Worm (Caenorhabditis elegans) whole organism, L1 larva: ENCODE data around the gene T28D6.5.

Experiments
- C16A3.4 ChIP-seq: fragments of 150-350 bp; optimal IDR thresholded peaks from 2 replicates; lab custom pipeline; 2014; ENCODE audit warnings: missing biosample characterization, missing genetic modification characterization
- C34B4.2 ChIP-seq: sonication (generic microtip); optimal IDR thresholded peaks from 2 replicates; lab custom pipeline; 2017; ENCODE audit warnings: mild to moderate bottlenecking, missing genetic modification characterization, missing compliant biosample characterization
- F16B12.6 ChIP-seq: fragments of 150-350 bp; optimal IDR thresholded peaks from 2 replicates; lab custom pipeline; 2014; ENCODE audit warnings: missing biosample characterization, missing genetic modification characterization
- Y116A8C.19 ChIP-seq: sonication (generic microtip); optimal IDR thresholded peaks from 2 replicates; lab custom pipeline; 2016; ENCODE audit warnings: missing compliant biosample characterization, missing genetic modification characterization, borderline replicate concordance
- aha-1 ChIP-seq: fragments of 150-350 bp; optimal IDR thresholded peaks from 2 replicates; lab custom pipeline; 2014; ENCODE audit warnings: missing biosample characterization, missing genetic modification characterization
- alr-1 ChIP-seq: fragments of 200-800 bp; sonication (Bioruptor generic); optimal IDR thresholded peaks from 2 replicates; lab custom pipeline; 2018; ENCODE audit warnings: borderline replicate concordance, mild to moderate bottlenecking, missing genetic modification characterization, missing compliant biosample characterization
- aly-2 ChIP-seq: fragments of 150-350 bp; optimal IDR thresholded peaks from 2 replicates; lab custom pipeline; 2014; ENCODE audit warnings: missing biosample characterization, missing genetic modification characterization
- ama-1 ChIP-seq: fragments of 150-350 bp; optimal IDR thresholded peaks from 2 replicates; lab custom pipeline; 2014
- blmp-1 ChIP-seq: fragments of 150-350 bp; optimal IDR thresholded peaks from 2 replicates; lab custom pipeline; 2014; ENCODE audit warnings: missing biosample characterization, missing genetic modification characterization
- ceh-82 ChIP-seq, 3 experiments: fragments of 150-350 bp in 1 of 3; sonication (generic microtip) in 2 of 3; optimal IDR thresholded peaks; 2 replicates each; lab custom pipeline; 2014 to 2017; ENCODE audit warnings: missing biosample characterization in 3 of 3, missing genetic modification characterization in 3 of 3
- ceh-88 ChIP-seq: fragments of 200-800 bp; sonication (Bioruptor generic); IDR thresholded peaks from 2 replicates; pipeline ENCODE4 v1.3.6; 2022; ENCODE audit warnings: missing genetic modification characterization, missing compliant biosample characterization
- ceh-90 ChIP-seq: sonication (generic microtip); optimal IDR thresholded peaks from 2 replicates; lab custom pipeline; 2016; ENCODE audit warnings: missing genetic modification characterization, missing compliant biosample characterization
- dpl-1 ChIP-seq, 3 experiments: fragments of 150-350 bp in 2 of 3; sonication (generic microtip) in 1 of 3; optimal IDR thresholded peaks; 2 replicates each; lab custom pipeline; 2014 to 2017; ENCODE audit warnings: missing biosample characterization in 3 of 3, missing genetic modification characterization in 3 of 3, missing genetic modification reagents in 3 of 3
- dsc-1 ChIP-seq: sonication (generic microtip); optimal IDR thresholded peaks from 2 replicates; lab custom pipeline; 2016; ENCODE audit warnings: mild to moderate bottlenecking, missing genetic modification characterization, missing compliant biosample characterization
- efl-3 ChIP-seq: fragments of 200-800 bp; sonication (Bioruptor generic); optimal IDR thresholded peaks from 2 replicates; lab custom pipeline; 2018; ENCODE audit warnings: mild to moderate bottlenecking, missing genetic modification characterization, missing compliant biosample characterization
- egl-13 ChIP-seq: sonication (generic microtip); optimal IDR thresholded peaks from 2 replicates; lab custom pipeline; 2016; ENCODE audit warnings: missing genotype, missing genetic modification reagents, missing genetic modification characterization, missing compliant biosample characterization
- elt-2 ChIP-seq: sonication (generic microtip); optimal IDR thresholded peaks from 2 replicates; lab custom pipeline; 2016; ENCODE audit warnings: missing genetic modification characterization, mild to moderate bottlenecking, inconsistent platforms, missing compliant biosample characterization, missing genetic modification reagents
- elt-3 ChIP-seq, 6 experiments: fragments of 150-350 bp in 1 of 6; sonication (generic microtip); optimal IDR thresholded peaks; 2 replicates each; lab custom pipeline; 2017 to 2018; ENCODE audit warnings: missing biosample characterization in 6 of 6, missing genetic modification characterization in 6 of 6, inconsistent platforms in 1 of 6
- fkh-8 ChIP-seq: sonication (generic microtip); optimal IDR thresholded peaks from 2 replicates; lab custom pipeline; 2016; ENCODE audit warnings: mild to moderate bottlenecking, missing genetic modification characterization, missing compliant biosample characterization
- fos-1 ChIP-seq: fragments of 150-350 bp; optimal IDR thresholded peaks from 2 replicates; lab custom pipeline; 2014; ENCODE audit warnings: missing biosample characterization, missing genetic modification characterization
- hlh-4 ChIP-seq: sonication (generic microtip); optimal IDR thresholded peaks from 2 replicates; lab custom pipeline; 2016; ENCODE audit warnings: mild to moderate bottlenecking, missing genetic modification characterization, missing compliant biosample characterization
- hpl-2 ChIP-seq: fragments of 150-350 bp; optimal IDR thresholded peaks from 2 replicates; lab custom pipeline; 2014; ENCODE audit warnings: missing biosample characterization, missing genetic modification reagents, missing genetic modification characterization
- irx-1 ChIP-seq: sonication (generic microtip); optimal IDR thresholded peaks from 2 replicates; lab custom pipeline; 2016; ENCODE audit warnings: missing genetic modification characterization, missing compliant biosample characterization
- isw-1 ChIP-seq: fragments of 200-800 bp; sonication (Bioruptor generic); IDR thresholded peaks from 2 replicates; pipeline ENCODE4 v1.3.6; 2022; ENCODE audit warnings: missing genetic modification characterization, missing compliant biosample characterization
- lin-13 ChIP-seq: fragments of 150-350 bp; optimal IDR thresholded peaks from 2 replicates; lab custom pipeline; 2014; ENCODE audit warnings: missing biosample characterization, missing genetic modification reagents, missing genetic modification characterization
- lin-14 ChIP-seq: fragments of 200-800 bp; sonication (Bioruptor generic); optimal IDR thresholded peaks from 2 replicates; lab custom pipeline; 2018; ENCODE audit warnings: mild to moderate bottlenecking, missing genetic modification characterization, moderate library complexity, missing compliant biosample characterization
- lin-15B ChIP-seq: fragments of 150-350 bp; sonication (generic microtip); optimal IDR thresholded peaks from 3 replicates; lab custom pipeline; 2014; ENCODE audit warnings: missing biosample characterization, missing genetic modification characterization
- lin-35 ChIP-seq, 2 experiments: fragments of 150-350 bp; optimal IDR thresholded peaks; 2 replicates each; lab custom pipeline; 2014; ENCODE audit warnings: missing biosample characterization in 2 of 2, missing genetic modification characterization in 2 of 2, missing genetic modification reagents in 2 of 2
- lin-39 ChIP-seq: fragments of 150-350 bp; optimal IDR thresholded peaks from 2 replicates; lab custom pipeline; 2014; ENCODE audit warnings: missing biosample characterization, missing genetic modification reagents, missing genetic modification characterization
- mab-9 ChIP-seq: fragments of 200-800 bp; sonication (Bioruptor generic); IDR thresholded peaks from 2 replicates; pipeline ENCODE4 v1.3.6; 2022; ENCODE audit warnings: missing genetic modification reagents, missing genetic modification characterization, missing compliant biosample characterization
- nhr-11 ChIP-seq: fragments of 150-350 bp; optimal IDR thresholded peaks from 2 replicates; lab custom pipeline; 2014; ENCODE audit warnings: missing biosample characterization, missing genetic modification characterization
- nhr-12 ChIP-seq: sonication (generic microtip); optimal IDR thresholded peaks from 2 replicates; lab custom pipeline; 2017; ENCODE audit warnings: missing biosample characterization, missing genetic modification characterization
- nhr-20 ChIP-seq: sonication (generic microtip); optimal IDR thresholded peaks from 2 replicates; lab custom pipeline; 2016; ENCODE audit warnings: mild to moderate bottlenecking, missing genetic modification characterization, missing compliant biosample characterization
- nhr-71 ChIP-seq: sonication (generic microtip); optimal IDR thresholded peaks from 2 replicates; lab custom pipeline; 2016; ENCODE audit warnings: mild to moderate bottlenecking, missing genetic modification characterization, moderate library complexity, missing compliant biosample characterization
- nhr-77 ChIP-seq: fragments of 150-350 bp; optimal IDR thresholded peaks from 2 replicates; lab custom pipeline; 2014; ENCODE audit warnings: missing biosample characterization, missing genetic modification characterization
- nhr-84 ChIP-seq: sonication (generic microtip); optimal IDR thresholded peaks from 2 replicates; lab custom pipeline; 2017; ENCODE audit warnings: missing biosample characterization, missing genetic modification characterization
- pag-3 ChIP-seq: sonication (generic microtip); optimal IDR thresholded peaks from 2 replicates; lab custom pipeline; 2017; ENCODE audit warnings: missing genetic modification characterization, mild to moderate bottlenecking, missing compliant biosample characterization, antibody characterized with exemption, borderline replicate concordance; ENCODE audit not compliant: insufficient read depth
- swsn-7 ChIP-seq: sonication (generic microtip); optimal IDR thresholded peaks from 2 replicates; lab custom pipeline; 2016; ENCODE audit warnings: missing genetic modification characterization, missing compliant biosample characterization
- tbx-2 ChIP-seq: sonication (generic microtip); optimal IDR thresholded peaks from 2 replicates; lab custom pipeline; 2016; ENCODE audit warnings: missing genetic modification characterization, missing compliant biosample characterization
- unc-130 ChIP-seq: fragments of 150-350 bp; optimal IDR thresholded peaks from 2 replicates; lab custom pipeline; 2017; ENCODE audit warnings: missing biosample characterization, missing genetic modification characterization, inconsistent platforms
- unc-62 ChIP-seq: fragments of 150-350 bp; optimal IDR thresholded peaks from 2 replicates; lab custom pipeline; 2014; ENCODE audit warnings: missing biosample characterization, missing genetic modification reagents, missing genetic modification characterization
- unc-86 ChIP-seq: sonication (generic microtip); optimal IDR thresholded peaks from 2 replicates; lab custom pipeline; 2016; ENCODE audit warnings: missing genetic modification characterization, missing compliant biosample characterization
- unc-98 ChIP-seq: fragments of 200-800 bp; sonication (Bioruptor generic); IDR thresholded peaks from 2 replicates; pipeline ENCODE4 v1.3.6; 2022; ENCODE audit warnings: missing genetic modification characterization, missing compliant biosample characterization
- ztf-11 ChIP-seq, 2 experiments: sonication (generic microtip); optimal IDR thresholded peaks; 2 replicates each; lab custom pipeline; 2016 to 2017; ENCODE audit warnings: missing genetic modification characterization in 2 of 2, missing biosample characterization in 1 of 2, missing compliant biosample characterization in 1 of 2
- ztf-4 ChIP-seq: fragments of 150-350 bp; optimal IDR thresholded peaks from 2 replicates; lab custom pipeline; 2014; ENCODE audit warnings: missing biosample characterization, missing genetic modification characterization

T28D6.5 gene

ce11 chrIII:11352840-11353239, 19.4 kb downstream of the T28D6.5 start (continued):
- TF ChIP-seq irx-1 (tag; lab: Kevin White, UChicago) (no peak), ztf-4 (tag; lab: Kevin White, UChicago) (no peak), nhr-77 (tag; lab: Kevin White, UChicago) (no peak), mab-9 (GFP tag; lab: Robert Waterston, UW) (no peak), ceh-90 (tag; lab: Kevin White, UChicago) (no peak), lin-15B (tag; lab: Kevin White, UChicago) (no peak), ztf-11 (tag; optimal IDR thresholded peaks at IDR 0.05; lab: Kevin White, UChicago) (no peak), C34B4.2 (tag; lab: Kevin White, UChicago) (no peak), pag-3 (no peak), fos-1 (tag; lab: Kevin White, UChicago) (no peak), unc-62 (GFP tag; lab: Kevin White, UChicago) (no peak), egl-13 (no peak), aha-1 (tag; lab: Kevin White, UChicago) (no peak), lin-35 (GFP tag; optimal IDR thresholded peaks at IDR 0.05; lab: Kevin White, UChicago) (peak in 1 of 2 experiments; percentile 67), C16A3.4 (tag; lab: Kevin White, UChicago) (peak; percentile 41), nhr-84 (tag; lab: Kevin White, UChicago) (no peak), lin-13 (GFP tag; lab: Kevin White, UChicago) (peak; percentile 41), blmp-1 (no peak), elt-3 (tag; optimal IDR thresholded peaks at IDR 0.05; lab: Kevin White, UChicago) (peak in 1 of 6 experiments; percentile 15), efl-3 (GFP tag; lab: Kevin White, UChicago) (no peak), tbx-2 (tag; lab: Kevin White, UChicago) (no peak), unc-86 (tag; lab: Kevin White, UChicago) (no peak), dsc-1 (tag; lab: Kevin White, UChicago) (no peak), ceh-88 (no peak), lin-39 (no peak), Y116A8C.19 (tag; lab: Kevin White, UChicago) (no peak), unc-130 (tag; lab: Kevin White, UChicago) (peak; percentile 8), hlh-4 (tag; lab: Kevin White, UChicago) (no peak), ceh-82 (tag; optimal IDR thresholded peaks at IDR 0.05; lab: Kevin White, UChicago) (no peak), elt-2 (tag; lab: Kevin White, UChicago) (peak; percentile 11), nhr-71 (tag; lab: Kevin White, UChicago) (peak; percentile 59), swsn-7 (no peak), hpl-2 (GFP tag; lab: Kevin White, UChicago) (no peak), aly-2 (tag; lab: Kevin White, UChicago) (no peak), isw-1 (no peak), nhr-11 (no peak), ama-1 (lab: Kevin White, UChicago) (no peak), fkh-8 (tag; lab: Kevin White, UChicago) (no peak), dpl-1 (GFP tag; optimal IDR thresholded peaks at IDR 0.05; lab: Kevin White, UChicago) (peak in 1 of 3 experiments; percentile 7), F16B12.6 (tag; lab: Kevin White, UChicago) (no peak), unc-98 (no peak), nhr-20 (peak; percentile 34), lin-14 (GFP tag; lab: Kevin White, UChicago) (peak; percentile 23), alr-1 (tag; lab: Kevin White, UChicago) (no peak), nhr-12 (no peak)
- TF ChIP-seq, all 84 proteins: peak for 19
